Fruit fly (Drosophila melanogaster): ENCODE measurements around the gene CG13309.

dm6 chr3L:8855262-8855661 lies 45.1 kb downstream of the CG13309 start:
- TF ChIP-seq OdsH (GFP tag; optimal IDR thresholded peaks at IDR 0.05) (no peak), h (GFP tag; optimal IDR thresholded peaks at IDR 0.05) (no peak), N (GFP tag; optimal IDR thresholded peaks at IDR 0.05) (no peak), Hr78 (GFP tag; optimal IDR thresholded peaks at IDR 0.05) (no peak), psq (GFP tag; optimal IDR thresholded peaks at IDR 0.05) (no peak)
